Fruit fly (Drosophila melanogaster) whole organism, embryonic: ENCODE measurements around the gene CG2772.

Experiments used
- Abd-B ChIP-seq: fragments of 200-800 bp; sonication (Bioruptor generic); optimal IDR thresholded peaks from 2 replicates; lab custom pipeline; 2018; ENCODE audit warnings: missing biosample characterization, mild to moderate bottlenecking, missing genetic modification characterization, moderate library complexity
- Aef1 ChIP-seq: fragments of 200-800 bp; sonication (Bioruptor generic); IDR thresholded peaks from 3 replicates; pipeline ENCODE4 v1.3.6; 2022; ENCODE audit warnings: missing biosample characterization, missing genetic modification characterization
- Atf6 ChIP-seq: fragments of 200-800 bp; sonication (Bioruptor generic); IDR thresholded peaks from 2 replicates; pipeline ENCODE4 v1.3.6; 2022; ENCODE audit warnings: missing biosample characterization, missing genetic modification characterization
- Awh ChIP-seq: fragments of 200-800 bp; sonication (Bioruptor generic); IDR thresholded peaks from 2 replicates; pipeline ENCODE4, ENCODE4 v1.3.6; 2022; ENCODE audit warnings: missing biosample characterization, missing genetic modification characterization
- CG10274 ChIP-seq: fragments of 200-800 bp; sonication (Bioruptor generic); optimal IDR thresholded peaks from 3 replicates; lab custom pipeline; 2017; ENCODE audit warnings: missing biosample characterization, mild to moderate bottlenecking, missing genetic modification characterization
- CG10321 ChIP-seq: fragments of 200-800 bp; sonication (Bioruptor generic); IDR thresholded peaks from 2 replicates; pipeline ENCODE4 v1.3.6; 2022; ENCODE audit warnings: missing biosample characterization, missing genetic modification characterization
- CG11560 ChIP-seq: fragments of 200-800 bp; sonication (Bioruptor generic); IDR thresholded peaks from 3 replicates; pipeline ENCODE4 v1.3.6; 2022; ENCODE audit warnings: missing biosample characterization, missing genetic modification characterization
- CG12155 ChIP-seq: fragments of 200-800 bp; sonication (Bioruptor generic); optimal IDR thresholded peaks from 3 replicates; lab custom pipeline; 2016; ENCODE audit warnings: missing biosample characterization, missing genetic modification characterization
- CG12769 ChIP-seq: fragments of 200-800 bp; sonication (Bioruptor generic); optimal IDR thresholded peaks from 2 replicates; lab custom pipeline; 2019; ENCODE audit warnings: missing biosample characterization, mild to moderate bottlenecking, missing genetic modification characterization, moderate library complexity
- CG13424 ChIP-seq: fragments of 200-800 bp; sonication (Bioruptor generic); optimal IDR thresholded peaks from 2 replicates; lab custom pipeline; 2019; ENCODE audit warnings: missing biosample characterization, mild to moderate bottlenecking, missing genetic modification characterization, moderate library complexity
- CG15601 ChIP-seq: fragments of 200-800 bp; sonication (Bioruptor generic); optimal IDR thresholded peaks from 3 replicates; lab custom pipeline; 2019; ENCODE audit warnings: missing biosample characterization, mild to moderate bottlenecking, missing genetic modification characterization, moderate library complexity
- CG1603 ChIP-seq: fragments of 200-800 bp; sonication (Bioruptor generic); optimal IDR thresholded peaks from 2 replicates; lab custom pipeline; 2019; ENCODE audit warnings: missing biosample characterization, mild to moderate bottlenecking, missing genetic modification characterization, moderate library complexity
- CG17359 ChIP-seq: fragments of 200-800 bp; sonication (Bioruptor generic); optimal IDR thresholded peaks from 3 replicates; lab custom pipeline; 2018; ENCODE audit warnings: missing biosample characterization, mild to moderate bottlenecking, missing genetic modification characterization, moderate library complexity
- CG17612 ChIP-seq: fragments of 200-800 bp; sonication (Bioruptor generic); IDR thresholded peaks from 2 replicates; pipeline ENCODE4 v1.3.6; 2022; ENCODE audit warnings: missing biosample characterization, missing genetic modification characterization
- CG17802 ChIP-seq: fragments of 200-800 bp; sonication (Bioruptor generic); optimal IDR thresholded peaks from 2 replicates; lab custom pipeline; 2018; ENCODE audit warnings: missing biosample characterization, mild to moderate bottlenecking, missing genetic modification characterization, moderate library complexity
- CG1832 ChIP-seq: fragments of 200-800 bp; sonication (Bioruptor generic); optimal IDR thresholded peaks from 2 replicates; lab custom pipeline; 2017; ENCODE audit warnings: missing biosample characterization, mild to moderate bottlenecking, missing genetic modification characterization, inconsistent platforms
- CG32767 ChIP-seq: fragments of 200-800 bp; sonication (Bioruptor generic); IDR thresholded peaks from 2 replicates; pipeline ENCODE4 v1.3.6; 2022; ENCODE audit warnings: missing biosample characterization, missing genetic modification characterization
- CG3281 ChIP-seq: fragments of 200-800 bp; sonication (Bioruptor generic); optimal IDR thresholded peaks from 3 replicates; lab custom pipeline; 2017; ENCODE audit warnings: missing biosample characterization, mild to moderate bottlenecking, missing genetic modification characterization
- CG34422 ChIP-seq: fragments of 200-800 bp; sonication (Bioruptor generic); IDR thresholded peaks from 3 replicates; pipeline ENCODE4 v1.3.6; 2022; ENCODE audit warnings: missing biosample characterization, missing genetic modification characterization
- CG3847 ChIP-seq: fragments of 200-800 bp; sonication (Bioruptor generic); IDR thresholded peaks from 2 replicates; pipeline ENCODE4 v1.3.6; 2022; ENCODE audit warnings: missing biosample characterization, missing genetic modification characterization
- CG8765 ChIP-seq: fragments of 200-800 bp; sonication (Bioruptor generic); IDR thresholded peaks from 2 replicates; pipeline ENCODE4 v1.3.6; 2022; ENCODE audit warnings: missing biosample characterization, missing genetic modification characterization
- CG8944 ChIP-seq: fragments of 200-800 bp; sonication (Bioruptor generic); optimal IDR thresholded peaks from 3 replicates; lab custom pipeline; 2016; ENCODE audit warnings: missing biosample characterization, missing genetic modification characterization
- CG9215 ChIP-seq: fragments of 200-800 bp; sonication (Bioruptor generic); IDR thresholded peaks from 2 replicates; pipeline ENCODE4 v1.3.6; 2022; ENCODE audit warnings: missing biosample characterization, missing genetic modification characterization
- CG9727 ChIP-seq: fragments of 200-800 bp; sonication (Bioruptor generic); optimal IDR thresholded peaks from 3 replicates; lab custom pipeline; 2017; ENCODE audit warnings: missing biosample characterization, mild to moderate bottlenecking, missing genetic modification characterization
- Dll ChIP-seq: fragments of 200-800 bp; sonication (Bioruptor generic); IDR thresholded peaks from 4 replicates; pipeline ENCODE4 v1.3.6; 2022; ENCODE audit warnings: missing biosample characterization, missing genetic modification characterization; ENCODE audit not compliant: partially characterized antibody
- Dref ChIP-seq: fragments of 200-800 bp; sonication (Bioruptor generic); IDR thresholded peaks from 2 replicates; pipeline ENCODE4 v1.3.6; 2022; ENCODE audit warnings: missing biosample characterization, missing genetic modification characterization
- Drgx ChIP-seq: fragments of 200-800 bp; sonication (Bioruptor generic); IDR thresholded peaks from 2 replicates; pipeline ENCODE4 v1.3.6; 2022; ENCODE audit warnings: missing biosample characterization, missing genetic modification characterization
- Fer1 ChIP-seq: fragments of 200-800 bp; sonication (Bioruptor generic); optimal IDR thresholded peaks from 2 replicates; lab custom pipeline; 2017; ENCODE audit warnings: missing biosample characterization, mild to moderate bottlenecking, missing genetic modification characterization
- Gsc ChIP-seq: fragments of 200-800 bp; sonication (Bioruptor generic); IDR thresholded peaks from 2 replicates; pipeline ENCODE4 v1.3.6; 2022; ENCODE audit warnings: missing biosample characterization, missing genetic modification characterization
- Myb ChIP-seq: fragments of 200-800 bp; sonication (Bioruptor generic); optimal IDR thresholded peaks from 2 replicates; lab custom pipeline; 2016; ENCODE audit warnings: missing biosample characterization, missing genetic modification characterization
- NC2α ChIP-seq: fragments of 200-800 bp; sonication (Bioruptor generic); optimal IDR thresholded peaks from 2 replicates; lab custom pipeline; 2016; ENCODE audit warnings: missing biosample characterization, missing genetic modification characterization
- ab ChIP-seq: fragments of 200-800 bp; sonication (Bioruptor generic); optimal IDR thresholded peaks from 2 replicates; lab custom pipeline; 2016; ENCODE audit warnings: missing biosample characterization, missing genetic modification characterization
- ato ChIP-seq: fragments of 200-800 bp; sonication (Bioruptor generic); IDR thresholded peaks from 2 replicates; pipeline ENCODE4 v1.3.6; 2022; ENCODE audit warnings: missing biosample characterization, missing genetic modification characterization; ENCODE audit not compliant: partially characterized antibody
- az2 ChIP-seq: fragments of 200-800 bp; sonication (Bioruptor generic); optimal IDR thresholded peaks from 3 replicates; lab custom pipeline; 2016; ENCODE audit warnings: missing biosample characterization, missing genetic modification characterization
- chinmo ChIP-seq: fragments of 200-800 bp; sonication (Bioruptor generic); IDR thresholded peaks from 4 replicates; pipeline ENCODE4 v1.3.6; 2022; ENCODE audit warnings: missing biosample characterization, missing genetic modification characterization; ENCODE audit not compliant: partially characterized antibody
- corto ChIP-seq: fragments of 200-800 bp; sonication (Bioruptor generic); optimal IDR thresholded peaks from 2 replicates; lab custom pipeline; 2016; ENCODE audit warnings: missing biosample characterization, mild to moderate bottlenecking, missing genetic modification characterization, moderate library complexity
- croc ChIP-seq: fragments of 200-800 bp; sonication (Bioruptor generic); conservative IDR thresholded peaks from 3 replicates; pipeline ENCODE4 v1.3.6; 2022; ENCODE audit warnings: missing biosample characterization, missing genetic modification characterization
- da ChIP-seq: fragments of 200-800 bp; sonication (Bioruptor generic); optimal IDR thresholded peaks from 2 replicates; lab custom pipeline; 2016; ENCODE audit warnings: missing biosample characterization, missing genetic modification characterization
- dati ChIP-seq: fragments of 200-800 bp; sonication (Bioruptor generic); IDR thresholded peaks from 2 replicates; pipeline ENCODE4 v1.3.6; 2022; ENCODE audit warnings: missing biosample characterization, missing genetic modification characterization
- dm ChIP-seq: fragments of 200-800 bp; sonication (Bioruptor generic); optimal IDR thresholded peaks from 3 replicates; lab custom pipeline; 2016; ENCODE audit warnings: missing biosample characterization, missing genetic modification characterization
- eve ChIP-seq, 2 experiments: fragments of >200 bp; optimal IDR thresholded peaks; 2 replicates each; lab custom pipeline; 2017; ENCODE audit warnings: missing biosample characterization in 2 of 2, missing genetic modification characterization in 2 of 2
- fd64A ChIP-seq: fragments of 200-800 bp; sonication (Bioruptor generic); optimal IDR thresholded peaks from 3 replicates; lab custom pipeline; 2018; ENCODE audit warnings: missing biosample characterization, mild to moderate bottlenecking, missing genetic modification characterization
- fru ChIP-seq: fragments of >200 bp; optimal IDR thresholded peaks from 2 replicates; lab custom pipeline; 2017
- fu2 ChIP-seq: fragments of 200-800 bp; sonication (Bioruptor generic); optimal IDR thresholded peaks from 2 replicates; lab custom pipeline; 2016; ENCODE audit warnings: missing biosample characterization, missing genetic modification characterization
- gsb-n ChIP-seq: fragments of 200-800 bp; sonication (Bioruptor generic); optimal IDR thresholded peaks from 3 replicates; lab custom pipeline; 2018; ENCODE audit warnings: missing biosample characterization, mild to moderate bottlenecking, missing genetic modification characterization
- gt ChIP-seq: fragments of 200-800 bp; sonication (Bioruptor generic); IDR thresholded peaks from 2 replicates; pipeline ENCODE4 v1.3.6; 2022; ENCODE audit warnings: missing biosample characterization, missing genetic modification characterization
- h ChIP-seq: fragments of >200 bp; optimal IDR thresholded peaks from 2 replicates; lab custom pipeline; 2017
- hbn ChIP-seq: fragments of 200-800 bp; sonication (Bioruptor generic); IDR thresholded peaks from 2 replicates; pipeline ENCODE4 v1.3.6; 2022; ENCODE audit warnings: missing biosample characterization, missing genetic modification characterization; ENCODE audit not compliant: partially characterized antibody
- insv ChIP-seq, 2 experiments: fragments of 200-800 bp; sonication (Bioruptor generic); optimal IDR thresholded peaks; 3 replicates each; lab custom pipeline; 2016 to 2018; ENCODE audit warnings: missing biosample characterization in 2 of 2, missing genetic modification characterization in 2 of 2
- ssp ChIP-seq: fragments of 200-800 bp; sonication (Bioruptor generic); IDR thresholded peaks from 2 replicates; pipeline ENCODE4 v1.3.6; 2022; ENCODE audit warnings: missing biosample characterization, missing genetic modification characterization
- trh ChIP-seq: fragments of 200-800 bp; sonication (Bioruptor generic); optimal IDR thresholded peaks from 2 replicates; lab custom pipeline; 2016; ENCODE audit warnings: missing biosample characterization, missing genetic modification characterization
- vnd ChIP-seq: fragments of 200-800 bp; sonication (Bioruptor generic); IDR thresholded peaks from 3 replicates; pipeline ENCODE4 v1.3.6; 2022; ENCODE audit warnings: missing biosample characterization, missing genetic modification characterization; ENCODE audit not compliant: partially characterized antibody

CG2772 gene

DNA sequence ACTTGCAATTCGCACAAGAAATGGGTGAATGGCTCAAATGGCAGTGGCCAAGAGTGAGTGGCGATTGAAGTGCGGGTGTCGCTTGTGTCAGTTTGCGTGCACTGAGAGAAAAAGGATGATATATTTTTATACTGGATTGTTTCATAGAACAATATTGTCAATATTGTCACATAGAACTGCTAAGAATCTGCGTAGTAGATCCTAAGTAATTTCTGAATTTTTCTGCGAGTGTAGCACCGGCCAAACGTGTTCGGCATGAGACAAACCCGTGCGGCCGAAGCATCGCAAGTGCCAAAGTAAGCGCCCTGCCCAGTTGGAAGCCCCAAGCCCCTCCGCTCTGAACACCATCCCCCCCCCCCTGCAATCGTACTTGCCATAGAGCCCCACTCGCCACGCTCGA lies 5.5 kb upstream of the CG2772 start (continued):
- TF ChIP-seq dm (GFP tag; lab: Kevin White, UChicago) (no peak), NC2α (GFP tag; lab: Kevin White, UChicago) (no peak), CG32767 (peak; percentile 67), fu2 (GFP tag; lab: Kevin White, UChicago) (peak; percentile 34), CG34422 (GFP tag; lab: Robert Waterston, UW) (peak; percentile 83; the same call in 2 of the 3 replicates), Awh (GFP tag; lab: Robert Waterston, UW) (peak; percentile 86), CG10321 (GFP tag; lab: Robert Waterston, UW) (peak; percentile 49; the same call in 1 of the 2 replicates), Drgx (GFP tag; lab: Robert Waterston, UW) (peak; percentile 92), fd64A (no peak), chinmo (0 out of 4 replicates have a peak, but pooled peaks have one; percentile 30), fru (no peak), CG15601 (tag; lab: Kevin White, UChicago) (no peak), Aef1 (GFP tag; lab: Robert Waterston, UW) (peak; percentile 44), ato (GFP tag; lab: Robert Waterston, UW) (no peak), gt (GFP tag; lab: Robert Waterston, UW) (0 out of 2 replicates have a peak, but pooled peaks have one; percentile 57), dati (GFP tag; lab: Robert Waterston, UW) (peak; percentile 56; the same call in 1 of the 2 replicates), ab (GFP tag; lab: Kevin White, UChicago) (no peak), ssp (GFP tag; lab: Robert Waterston, UW) (peak; percentile 58), Dll (GFP tag; lab: Robert Waterston, UW) (no peak), Myb (peak; percentile 7), CG9727 (GFP tag; lab: Kevin White, UChicago) (no peak), CG12769 (tag; lab: Kevin White, UChicago) (peak; percentile 86), gsb-n (tag; lab: Kevin White, UChicago) (no peak), corto (GFP tag; lab: Kevin White, UChicago) (no peak), h (lab: Kevin White, UChicago) (no peak), CG8765 (GFP tag; lab: Robert Waterston, UW) (no peak), CG17612 (GFP tag; lab: Robert Waterston, UW) (0 out of 2 replicates have a peak, but pooled peaks have one; percentile 38), Abd-B (GFP tag; lab: Kevin White, UChicago) (peak; percentile 40), CG3847 (GFP tag; lab: Robert Waterston, UW) (peak; percentile 30; the same call in 1 of the 2 replicates), insv (GFP tag; optimal IDR thresholded peaks at IDR 0.05; lab: Kevin White, UChicago) (no peak), CG1832 (GFP tag; lab: Kevin White, UChicago) (no peak), CG9215 (peak; percentile 54), CG10274 (peak; percentile 49), da (GFP tag; lab: Kevin White, UChicago) (no peak), CG12155 (GFP tag; lab: Kevin White, UChicago) (peak; percentile 13), trh (GFP tag; lab: Kevin White, UChicago) (peak; percentile 5), CG11560 (peak; percentile 58; the same call in 2 of the 3 replicates), CG13424 (peak; percentile 25), hbn (no peak), Atf6 (GFP tag; lab: Robert Waterston, UW) (peak; percentile 54; the same call in 1 of the 2 replicates), CG3281 (GFP tag; lab: Kevin White, UChicago) (peak; percentile 46), Fer1 (peak; percentile 73), croc (GFP tag; lab: Robert Waterston, UW) (peak; percentile 46; the same call in 2 of the 3 replicates), CG17359 (peak; percentile 84), Dref (GFP tag; lab: Robert Waterston, UW) (no peak), vnd (GFP tag; lab: Robert Waterston, UW) (no peak), az2 (GFP tag; lab: Kevin White, UChicago) (peak; percentile 50), CG17802 (tag; lab: Kevin White, UChicago) (peak; percentile 33), Gsc (peak; percentile 54; the same call in 1 of the 2 replicates), CG8944 (peak; percentile 51), CG1603 (tag; lab: Kevin White, UChicago) (peak; percentile 90), eve (GFP tag; optimal IDR thresholded peaks at IDR 0.05; lab: Kevin White, UChicago) (no peak)
